Worm (Caenorhabditis elegans) whole organism, L4 larva: ENCODE data around the gene tdpo-1.

ENCODE experiments used
- F49E8.2 ChIP-seq: sonication (generic microtip); optimal IDR thresholded peaks from 2 replicates; lab custom pipeline; 2016; ENCODE audit warnings: missing compliant biosample characterization, mild to moderate bottlenecking, missing genetic modification characterization, borderline replicate concordance
- ZK546.5 ChIP-seq, 2 experiments: sonication (generic microtip); optimal IDR thresholded peaks; 2 replicates each; lab custom pipeline; 2017; ENCODE audit warnings: missing biosample characterization in 2 of 2, missing genetic modification characterization in 2 of 2
- aha-1 ChIP-seq: fragments of 150-350 bp; peaks from one replicate; lab custom pipeline; 2014; ENCODE audit warnings: missing biosample characterization, missing genetic modification characterization
- ceh-44 ChIP-seq: fragments of 200-800 bp; sonication (Bioruptor generic); IDR thresholded peaks from 2 replicates; pipeline ENCODE4 v1.3.6; 2022; ENCODE audit warnings: missing genetic modification reagents, missing genetic modification characterization, missing compliant biosample characterization
- ceh-82 ChIP-seq: sonication (generic microtip); optimal IDR thresholded peaks from 2 replicates; lab custom pipeline; 2017; ENCODE audit warnings: missing biosample characterization, missing genetic modification characterization
- ctbp-1 ChIP-seq: fragments of 200-800 bp; sonication (Bioruptor generic); IDR thresholded peaks from 2 replicates; pipeline ENCODE4 v1.3.6; 2022; ENCODE audit warnings: missing genetic modification reagents, missing genetic modification characterization, missing compliant biosample characterization
- daf-12 ChIP-seq: fragments of 150-350 bp; optimal IDR thresholded peaks from 2 replicates; lab custom pipeline; 2014; ENCODE audit warnings: missing biosample characterization, missing genetic modification reagents, missing genetic modification characterization
- daf-8 ChIP-seq: fragments of 200-800 bp; sonication (Bioruptor generic); IDR thresholded peaks from 2 replicates; pipeline ENCODE4 v1.3.6; 2022; ENCODE audit warnings: missing genetic modification characterization, missing compliant biosample characterization
- dpl-1 ChIP-seq: fragments of 150-350 bp; optimal IDR thresholded peaks from 2 replicates; lab custom pipeline; 2014; ENCODE audit warnings: missing biosample characterization, missing genetic modification reagents, missing genetic modification characterization
- dve-1 ChIP-seq: sonication (generic microtip); optimal IDR thresholded peaks from 2 replicates; lab custom pipeline; 2017; ENCODE audit warnings: antibody characterized with exemption, mild to moderate bottlenecking, missing genetic modification characterization, missing compliant biosample characterization; ENCODE audit not compliant: insufficient read depth
- hmg-1.1 ChIP-seq: fragments of 200-800 bp; sonication (Bioruptor generic); IDR thresholded peaks from 2 replicates; pipeline ENCODE4 v1.3.6; 2022; ENCODE audit warnings: missing genetic modification reagents, missing genetic modification characterization, missing compliant biosample characterization
- lin-29 ChIP-seq: fragments of 200-800 bp; sonication (Bioruptor generic); IDR thresholded peaks from 2 replicates; pipeline ENCODE4 v1.3.6; 2022; ENCODE audit warnings: missing genetic modification reagents, missing genetic modification characterization, missing compliant biosample characterization
- lin-38 ChIP-seq: fragments of 200-800 bp; sonication (Bioruptor generic); IDR thresholded peaks from 2 replicates; pipeline ENCODE4 v1.3.6; 2022; ENCODE audit warnings: missing genetic modification reagents, missing genetic modification characterization, missing compliant biosample characterization
- lir-3 ChIP-seq: sonication (generic microtip); optimal IDR thresholded peaks from 2 replicates; lab custom pipeline; 2016; ENCODE audit warnings: mild to moderate bottlenecking, missing genetic modification characterization, missing compliant biosample characterization
- madf-5 ChIP-seq, 2 experiments: fragments of 200-800 bp; sonication (Bioruptor generic); IDR thresholded peaks; 2 replicates each; pipeline ENCODE4 v1.3.6; 2022; ENCODE audit warnings: missing compliant biosample characterization in 2 of 2, missing genetic modification characterization in 2 of 2
- mdl-1 ChIP-seq, 2 experiments: fragments of 150-350 bp in 1 of 2; sonication (generic microtip) in 1 of 2; optimal IDR thresholded peaks; 2 replicates each; lab custom pipeline; 2014 to 2017; ENCODE audit warnings: missing biosample characterization in 2 of 2, missing genetic modification characterization in 2 of 2
- mxl-3 ChIP-seq: fragments of 200-800 bp; sonication (Bioruptor generic); optimal IDR thresholded peaks from 2 replicates; lab custom pipeline; 2018; ENCODE audit warnings: mild to moderate bottlenecking, missing genetic modification characterization, missing compliant biosample characterization
- nhr-237 ChIP-seq: sonication (generic microtip); optimal IDR thresholded peaks from 2 replicates; lab custom pipeline; 2017; ENCODE audit warnings: missing biosample characterization, missing genetic modification characterization
- pqm-1 ChIP-seq: sonication (generic microtip); optimal IDR thresholded peaks from 2 replicates; lab custom pipeline; 2017; ENCODE audit warnings: missing biosample characterization, missing genetic modification characterization
- rbr-2 ChIP-seq: sonication (generic microtip); optimal IDR thresholded peaks from 2 replicates; lab custom pipeline; 2016; ENCODE audit warnings: missing genotype, missing genetic modification characterization, missing compliant biosample characterization
- set-16 ChIP-seq: fragments of 200-800 bp; sonication (Bioruptor generic); IDR thresholded peaks from 2 replicates; pipeline ENCODE4 v1.3.6; 2022; ENCODE audit warnings: missing genetic modification reagents, missing genetic modification characterization, missing compliant biosample characterization
- skn-1 ChIP-seq: fragments of 150-350 bp; optimal IDR thresholded peaks from 2 replicates; lab custom pipeline; 2014; ENCODE audit warnings: missing biosample characterization, missing genetic modification characterization
- spr-3 ChIP-seq: fragments of 200-800 bp; sonication (Bioruptor generic); optimal IDR thresholded peaks from 2 replicates; lab custom pipeline; 2018; ENCODE audit warnings: mild to moderate bottlenecking, missing genetic modification characterization, missing compliant biosample characterization
- unc-130 ChIP-seq: sonication (generic microtip); optimal IDR thresholded peaks from 2 replicates; lab custom pipeline; 2016; ENCODE audit warnings: missing genetic modification reagents, missing genetic modification characterization, missing compliant biosample characterization

tdpo-1 gene

ce11 chrIV:1990843-1991339, 31.2 kb downstream of the tdpo-1 start:
- TF ChIP-seq aha-1 (tag; lab: Kevin White, UChicago) (peak; percentile 91), ctbp-1 (GFP tag; lab: Robert Waterston, UW) (0 out of 2 replicates have a peak, but pooled peaks have one; percentile 11), lir-3 (no peak), set-16 (GFP tag; lab: Robert Waterston, UW) (peak; percentile 93)

- no peak for TF ChIP-seq F49E8.2 (tag; lab: Kevin White, UChicago)
- no peak for TF ChIP-seq ZK546.5 (tag; optimal IDR thresholded peaks at IDR 0.05; lab: Kevin White, UChicago)
- no peak for TF ChIP-seq dve-1
- TF ChIP-seq daf-8, result no peak
- TF ChIP-seq lin-29 (GFP tag; lab: Robert Waterston, UW), result no peak
- no peak for TF ChIP-seq madf-5 (GFP tag; IDR thresholded peaks at IDR 0.05; lab: Robert Waterston, UW)
- TF ChIP-seq rbr-2 (tag; lab: Kevin White, UChicago), result no peak
- no peak for TF ChIP-seq ceh-44 (GFP tag; lab: Robert Waterston, UW)
- TF ChIP-seq ceh-82 (tag; lab: Kevin White, UChicago), result no peak
- no peak for TF ChIP-seq daf-12 (tag; lab: Kevin White, UChicago)
- TF ChIP-seq pqm-1 (tag; lab: Kevin White, UChicago), result no peak
- no peak for TF ChIP-seq mdl-1 (tag; optimal IDR thresholded peaks at IDR 0.05; lab: Kevin White, UChicago)
- TF ChIP-seq mxl-3 (GFP tag; lab: Kevin White, UChicago), result no peak
- no peak for TF ChIP-seq skn-1 (tag; lab: Kevin White, UChicago)
These were observed 33.1 kb downstream of the tdpo-1 start, which contains the start of gene xpc-1 for ce11 chrIV:1992789-1993188. TSS of gene xpc-1 (plus strand) at chrIV:1993089.

ce11 chrIV:1997762-1998161, 38.1 kb downstream of the tdpo-1 start:
- TF ChIP-seq ceh-44 (GFP tag; lab: Robert Waterston, UW) (no peak), lin-38 (GFP tag; lab: Robert Waterston, UW) (peak; percentile 83)

ce11 chrIV:2002290-2002689, 42.6 kb downstream of the tdpo-1 start:
- peak; percentile 41 for TF ChIP-seq aha-1 (tag; lab: Kevin White, UChicago)
- TF ChIP-seq nhr-237 (tag; lab: Kevin White, UChicago), result no peak
- no peak for TF ChIP-seq spr-3 (GFP tag; lab: Kevin White, UChicago)
- no peak for TF ChIP-seq hmg-1.1

ce11 chrIV:2008920-2009319, 49.3 kb downstream of the tdpo-1 start:
- TF ChIP-seq unc-130 (GFP tag; lab: Kevin White, UChicago), result peak; percentile 2
- TF ChIP-seq dpl-1 (GFP tag; lab: Kevin White, UChicago), result no peak
